Fruit fly (Drosophila melanogaster) whole organism, adult: ENCODE measurements around the gene CG14232.
A peak's percentile ranks its signal among the peaks of the same experiment; 100 is the strongest.

Experiments used
- CG11617 ChIP-seq: fragments of 200-800 bp; sonication (Bioruptor generic); optimal IDR thresholded peaks from 2 replicates; lab custom pipeline; 2017; ENCODE audit warnings: mild to moderate bottlenecking, missing biosample characterization, missing genetic modification reagents, missing genetic modification characterization
- CG12768 ChIP-seq: fragments of 200-800 bp; sonication (Bioruptor generic); optimal IDR thresholded peaks from 2 replicates; lab custom pipeline; 2017; ENCODE audit warnings: missing biosample characterization, missing genetic modification characterization, mild to moderate bottlenecking, moderate library complexity, missing genetic modification reagents
- CG14711 ChIP-seq: fragments of 200-800 bp; sonication (Bioruptor generic); optimal IDR thresholded peaks from 2 replicates; lab custom pipeline; 2018; ENCODE audit warnings: missing biosample characterization, mild to moderate bottlenecking, missing genetic modification characterization, moderate library complexity
- CG1620 ChIP-seq: fragments of 200-800 bp; sonication (Bioruptor generic); optimal IDR thresholded peaks from 2 replicates; lab custom pipeline; 2016; ENCODE audit warnings: missing biosample characterization, missing genetic modification characterization
- CG33017 ChIP-seq: fragments of 200-800 bp; sonication (Bioruptor generic); optimal IDR thresholded peaks from 2 replicates; lab custom pipeline; 2018; ENCODE audit warnings: missing biosample characterization, mild to moderate bottlenecking, missing genetic modification characterization, moderate library complexity
- CG5204 ChIP-seq: fragments of 200-800 bp; sonication (Bioruptor generic); optimal IDR thresholded peaks from 2 replicates; lab custom pipeline; 2016; ENCODE audit warnings: missing biosample characterization, missing genetic modification characterization
- CG7045 ChIP-seq: fragments of 200-800 bp; sonication (Bioruptor generic); optimal IDR thresholded peaks from 2 replicates; lab custom pipeline; 2017; ENCODE audit warnings: missing biosample characterization, mild to moderate bottlenecking, missing genetic modification characterization
- CG7101 ChIP-seq: fragments of 200-800 bp; sonication (Bioruptor generic); optimal IDR thresholded peaks from 2 replicates; lab custom pipeline; 2018; ENCODE audit warnings: missing biosample characterization, mild to moderate bottlenecking, missing genetic modification characterization, moderate library complexity
- Clk ChIP-seq: fragments of 200-800 bp; sonication (Bioruptor generic); optimal IDR thresholded peaks from 2 replicates; lab custom pipeline; 2017; ENCODE audit warnings: missing biosample characterization, missing genetic modification characterization
- Crg-1 ChIP-seq: fragments of 200-800 bp; sonication (Bioruptor generic); optimal IDR thresholded peaks from 2 replicates; lab custom pipeline; 2016; ENCODE audit warnings: missing biosample characterization, missing genetic modification characterization
- Hr96 ChIP-seq: fragments of 200-800 bp; sonication (Bioruptor generic); optimal IDR thresholded peaks from 2 replicates; lab custom pipeline; 2016; ENCODE audit warnings: missing biosample characterization, missing genetic modification characterization
- Mnt ChIP-seq: fragments of 200-800 bp; sonication (Bioruptor generic); optimal IDR thresholded peaks from 2 replicates; lab custom pipeline; 2016; ENCODE audit warnings: missing biosample characterization, mild to moderate bottlenecking, missing genetic modification characterization
- bab1 ChIP-seq: fragments of 200-800 bp; sonication (Bioruptor generic); optimal IDR thresholded peaks from 3 replicates; lab custom pipeline; 2019; ENCODE audit warnings: missing biosample characterization, mild to moderate bottlenecking, missing genetic modification characterization, moderate library complexity
- cic ChIP-seq: fragments of 200-800 bp; sonication (Bioruptor generic); optimal IDR thresholded peaks from 2 replicates; lab custom pipeline; 2017; ENCODE audit warnings: missing biosample characterization, mild to moderate bottlenecking, missing genetic modification characterization, moderate library complexity
- cnc ChIP-seq, 2 experiments: fragments of >200 bp; optimal IDR thresholded peaks; 2 replicates each; lab custom pipeline; 2017
- kay ChIP-seq: fragments of 200-800 bp; sonication (Bioruptor generic); peaks from one replicate; lab custom pipeline; 2016; ENCODE audit warnings: missing biosample characterization, missing genetic modification characterization, borderline replicate concordance
- ovo ChIP-seq: fragments of 200-800 bp; sonication (Bioruptor generic); optimal IDR thresholded peaks from 2 replicates; lab custom pipeline; 2016; ENCODE audit warnings: missing biosample characterization, missing genetic modification characterization
- pad ChIP-seq: fragments of 200-800 bp; sonication (Bioruptor generic); optimal IDR thresholded peaks from 3 replicates; lab custom pipeline; 2017; ENCODE audit warnings: missing biosample characterization, missing genetic modification characterization, mild to moderate bottlenecking, moderate library complexity, missing genetic modification reagents
- tj ChIP-seq: fragments of 200-800 bp; sonication (Bioruptor generic); optimal IDR thresholded peaks from 3 replicates; lab custom pipeline; 2017; ENCODE audit warnings: missing biosample characterization, mild to moderate bottlenecking, missing genetic modification characterization, moderate library complexity
- toe ChIP-seq: fragments of 200-800 bp; sonication (Bioruptor generic); optimal IDR thresholded peaks from 2 replicates; lab custom pipeline; 2016; ENCODE audit warnings: missing biosample characterization, missing genetic modification characterization

CG14232 gene

dm6 chrX:19704083-19704482, at the start of gene CG14232, which contains the start of gene CG14230:
Gene CG14232, minus strand, starts transcription at chrX:19704259.
Gene CG14230, plus strand, starts transcription at chrX:19704176.
- no peak for TF ChIP-seq cnc (optimal IDR thresholded peaks at IDR 0.05; lab: Kevin White, UChicago)
- TF ChIP-seq bab1 (GFP tag; lab: Kevin White, UChicago) = peak; percentile 37
- no peak for TF ChIP-seq cic
- peak; percentile 96 for TF ChIP-seq Mnt (GFP tag; lab: Kevin White, UChicago)
- TF ChIP-seq ovo = no peak
- TF ChIP-seq Clk (GFP tag; lab: Kevin White, UChicago) = no peak
- TF ChIP-seq CG7101 = peak; percentile 55
- TF ChIP-seq CG14711 (tag; lab: Kevin White, UChicago) = peak; percentile 50
- no peak for TF ChIP-seq kay (GFP tag; lab: Kevin White, UChicago)
- peak; percentile 18 for TF ChIP-seq pad
- peak; percentile 51 for TF ChIP-seq Crg-1 (GFP tag; lab: Kevin White, UChicago)
- TF ChIP-seq CG5204 (GFP tag; lab: Kevin White, UChicago) = no peak
- TF ChIP-seq tj (GFP tag; lab: Kevin White, UChicago) = no peak
- TF ChIP-seq CG1620 (GFP tag; lab: Kevin White, UChicago) = peak; percentile 55
- peak; percentile 10 for TF ChIP-seq CG33017

DNA sequence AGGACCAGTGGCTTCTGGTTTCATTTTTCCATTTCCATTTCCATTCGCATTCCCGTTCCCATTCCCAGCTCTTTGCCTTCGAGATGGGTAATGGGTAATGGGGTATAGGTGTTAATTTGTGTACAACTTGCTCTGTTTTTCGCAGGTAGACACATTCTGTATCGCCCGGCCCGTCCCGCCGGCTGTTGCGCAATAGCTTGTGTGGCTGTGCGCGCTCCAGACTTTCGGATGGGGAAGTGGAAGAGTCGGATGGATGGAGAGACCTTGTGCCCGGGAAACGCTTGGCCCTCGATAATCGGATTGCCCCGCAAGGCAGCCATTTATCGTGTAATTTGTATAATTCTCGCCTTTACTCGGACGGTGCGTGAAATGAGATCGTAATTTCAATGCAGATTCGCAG, 49.7 kb upstream of the CG14232 start:
- TF ChIP-seq CG5204 (GFP tag; lab: Kevin White, UChicago) = no peak

- TF ChIP-seq CG11617 (no peak), cic (peak; percentile 48), Clk (GFP tag; lab: Kevin White, UChicago) (no peak), Mnt (GFP tag; lab: Kevin White, UChicago) (peak; percentile 38), CG33017 (no peak)
Measured at dm6 chrX:19752344-19752743, 48.3 kb upstream of the CG14232 start.

DNA sequence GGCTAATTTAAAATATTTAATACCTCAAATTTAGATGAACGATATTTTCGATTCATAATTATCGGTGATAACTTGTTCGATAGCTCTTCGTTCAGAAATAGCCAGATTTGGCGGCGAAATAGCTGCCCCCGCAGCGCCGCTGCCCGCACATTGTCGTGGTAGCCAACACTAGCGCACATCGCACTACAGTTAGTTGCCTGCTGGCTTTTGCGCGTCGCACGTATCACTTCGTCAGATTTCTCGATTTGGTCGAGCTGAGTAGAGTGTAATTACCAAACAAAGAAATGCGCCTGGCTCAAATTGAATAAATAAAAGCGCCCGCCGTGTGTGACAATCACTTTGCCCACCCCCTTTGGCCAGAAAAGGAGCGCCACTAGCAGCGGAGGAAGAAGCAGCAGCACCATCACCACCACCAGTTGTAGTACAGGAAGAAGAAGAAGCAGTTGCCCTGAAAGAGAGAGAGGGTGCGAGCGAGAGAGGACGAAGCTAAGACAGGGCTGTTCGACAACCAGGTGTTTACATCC, 46.6 kb upstream of the CG14232 start, which contains the start of gene Abcd3:
TSS of gene Abcd3 (plus strand) at position 145 of the 524 bp plus-strand sequence.
- TF ChIP-seq CG5204 (GFP tag; lab: Kevin White, UChicago) (no peak), CG12768 (no peak), bab1 (GFP tag; lab: Kevin White, UChicago) (peak; percentile 79), CG7045 (GFP tag; lab: Kevin White, UChicago) (no peak), ovo (peak; percentile 78), toe (no peak), Clk (GFP tag; lab: Kevin White, UChicago) (no peak), CG14711 (tag; lab: Kevin White, UChicago) (peak; percentile 59), CG1620 (GFP tag; lab: Kevin White, UChicago) (peak; percentile 0), Mnt (GFP tag; lab: Kevin White, UChicago) (peak; percentile 91), tj (GFP tag; lab: Kevin White, UChicago) (peak; percentile 57), CG11617 (peak; percentile 62), Crg-1 (GFP tag; lab: Kevin White, UChicago) (peak; percentile 39), CG33017 (no peak), CG7101 (peak; percentile 63), cic (peak; percentile 86), kay (GFP tag; lab: Kevin White, UChicago) (no peak), pad (peak; percentile 64), Hr96 (GFP tag; lab: Kevin White, UChicago) (no peak), cnc (optimal IDR thresholded peaks at IDR 0.05; lab: Kevin White, UChicago) (no peak)

DNA sequence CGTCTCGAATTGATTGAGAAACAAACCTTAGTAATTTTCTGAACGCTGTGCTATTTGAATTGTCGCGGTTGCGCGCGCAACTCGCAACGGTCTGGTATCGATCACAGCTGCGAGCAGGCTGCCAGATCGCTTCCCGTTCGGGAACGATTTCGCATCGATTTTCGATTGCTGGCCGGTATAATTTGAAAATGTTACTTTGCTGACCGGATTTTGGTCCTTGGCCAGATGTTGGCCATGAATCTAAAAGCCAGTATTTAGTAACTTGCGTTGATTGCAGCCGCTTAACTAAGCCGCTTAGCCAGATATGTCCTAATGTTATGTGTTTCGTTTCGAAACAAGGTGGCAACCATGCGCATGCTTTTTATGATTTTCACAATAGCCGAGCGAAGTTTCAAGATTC, 44.5 kb upstream of the CG14232 start:
- TF ChIP-seq Clk (GFP tag; lab: Kevin White, UChicago) = no peak
- TF ChIP-seq Mnt (GFP tag; lab: Kevin White, UChicago) = peak; percentile 32
- no peak for TF ChIP-seq pad
- TF ChIP-seq Hr96 (GFP tag; lab: Kevin White, UChicago) = no peak
- TF ChIP-seq CG11617 = peak; percentile 33
- no peak for TF ChIP-seq CG5204 (GFP tag; lab: Kevin White, UChicago)
- TF ChIP-seq ovo = no peak
- TF ChIP-seq CG1620 (GFP tag; lab: Kevin White, UChicago) = peak; percentile 49
- peak; percentile 17 for TF ChIP-seq bab1 (GFP tag; lab: Kevin White, UChicago)
- TF ChIP-seq tj (GFP tag; lab: Kevin White, UChicago) = peak; percentile 76
- no peak for TF ChIP-seq CG7045 (GFP tag; lab: Kevin White, UChicago)
- TF ChIP-seq cnc (optimal IDR thresholded peaks at IDR 0.05; lab: Kevin White, UChicago) = no peak
- TF ChIP-seq CG7101 = no peak
- TF ChIP-seq Crg-1 (GFP tag; lab: Kevin White, UChicago) = peak; percentile 50
- TF ChIP-seq CG14711 (tag; lab: Kevin White, UChicago) = peak; percentile 13
- TF ChIP-seq CG12768 = no peak
- no peak for TF ChIP-seq toe
- no peak for TF ChIP-seq kay (GFP tag; lab: Kevin White, UChicago)
- TF ChIP-seq cic = no peak
- TF ChIP-seq CG33017 = no peak

- TF ChIP-seq Hr96 (GFP tag; lab: Kevin White, UChicago) = no peak
- no peak for TF ChIP-seq CG7101
- TF ChIP-seq bab1 (GFP tag; lab: Kevin White, UChicago) = no peak
- no peak for TF ChIP-seq CG14711 (tag; lab: Kevin White, UChicago)
- no peak for TF ChIP-seq CG1620 (GFP tag; lab: Kevin White, UChicago)
- TF ChIP-seq Mnt (GFP tag; lab: Kevin White, UChicago) = no peak
- TF ChIP-seq CG12768 = no peak
- no peak for TF ChIP-seq toe
Measured at dm6 chrX:19748014-19748413, 44.0 kb upstream of the CG14232 start, which contains the start of gene Alr. Gene Alr, plus strand, starts transcription at chrX:19748314.
